Worm (Caenorhabditis elegans): Measurements from ENCODE around the gene Y48C3A.14.
A peak's percentile ranks its signal among the peaks of the same experiment; 100 is the strongest.

DNA sequence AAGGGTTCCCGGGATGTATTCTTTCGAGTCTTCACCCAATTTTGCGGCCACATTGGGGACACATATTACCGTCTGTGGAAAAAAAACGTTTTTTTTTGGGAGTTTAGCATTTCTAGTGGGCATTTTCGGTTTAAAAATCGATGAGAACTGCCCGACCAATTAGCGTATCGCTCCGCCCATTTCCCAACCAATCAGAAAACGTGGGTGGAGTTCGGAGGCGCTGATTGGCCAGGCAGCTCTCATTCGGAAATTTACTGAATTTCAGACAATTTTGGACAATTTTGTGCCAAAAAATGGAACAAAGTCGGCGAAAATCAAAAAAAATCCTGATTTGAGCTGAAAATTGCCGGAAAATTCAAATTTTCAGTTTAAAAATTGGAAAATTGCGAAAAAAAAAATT lies 57.0 kb downstream of the Y48C3A.14 start:
- TF ChIP-seq ceh-22 (tag; optimal IDR thresholded peaks at IDR 0.05) (no peak), K02D7.2 (tag; optimal IDR thresholded peaks at IDR 0.05) (no peak), lin-11 (tag; optimal IDR thresholded peaks at IDR 0.05) (no peak), pag-3 (tag; optimal IDR thresholded peaks at IDR 0.05; ENCODE audit: borderline replicate concordance) (no peak), unc-42 (tag; optimal IDR thresholded peaks at IDR 0.05) (no peak), ets-4 (tag; optimal IDR thresholded peaks at IDR 0.05) (no peak), nfya-1 (tag; optimal IDR thresholded peaks at IDR 0.05) (peak; percentile 99), dmd-4 (tag; optimal IDR thresholded peaks at IDR 0.05; ENCODE audit: borderline replicate concordance) (no peak), elt-4 (tag; optimal IDR thresholded peaks at IDR 0.05) (no peak)
